Worm (Caenorhabditis elegans): Measurements from ENCODE around the gene gyg-1.

gyg-1 gene

DNA sequence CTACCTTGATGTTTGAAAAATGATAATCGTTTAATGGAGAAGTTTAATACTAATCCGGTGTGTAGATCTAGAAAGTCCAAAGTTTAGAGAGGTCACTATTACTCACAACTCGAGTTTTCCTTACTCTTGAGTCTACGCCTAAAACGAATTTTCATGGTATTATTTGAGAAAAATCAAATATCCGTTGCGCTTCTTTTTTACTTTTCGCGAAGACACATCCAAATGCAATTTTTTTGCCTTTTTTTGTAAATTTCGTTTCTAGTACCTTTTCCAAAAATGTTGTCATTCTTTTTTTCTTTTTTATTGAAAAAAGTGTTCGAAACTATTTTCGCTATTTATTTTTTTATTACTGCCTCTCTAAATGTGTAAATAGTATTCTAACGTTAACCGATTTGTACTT is 23.7 kb upstream of the gyg-1 start:
- no peak for TF ChIP-seq him-1 (tag; optimal IDR thresholded peaks at IDR 0.05)
- TF ChIP-seq W03F9.2 (tag; optimal IDR thresholded peaks at IDR 0.05): no peak
- no peak for TF ChIP-seq dao-5 (tag; optimal IDR thresholded peaks at IDR 0.05)

DNA sequence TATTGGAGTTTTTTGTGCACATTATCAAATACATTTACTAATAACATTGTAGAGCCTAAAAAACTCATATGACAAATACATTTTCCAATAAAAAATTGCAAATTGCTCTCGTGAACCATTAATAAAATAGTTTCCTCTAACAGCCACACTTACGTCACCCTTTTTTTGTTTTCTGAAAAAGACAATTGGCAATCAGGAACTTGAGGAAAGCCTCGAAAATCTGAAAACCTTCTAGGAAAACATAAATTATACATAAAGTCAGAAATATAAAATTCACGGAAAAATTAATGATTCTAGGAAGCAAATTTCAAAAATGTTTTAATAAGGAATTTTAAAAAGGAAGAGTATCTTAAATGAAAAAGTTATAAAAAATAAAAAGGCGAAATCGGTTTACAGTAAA is 20.3 kb upstream of the gyg-1 start:
- TF ChIP-seq W03F9.2 (tag; optimal IDR thresholded peaks at IDR 0.05): no peak
- no peak for TF ChIP-seq dao-5 (tag; optimal IDR thresholded peaks at IDR 0.05)
- TF ChIP-seq him-1 (tag; optimal IDR thresholded peaks at IDR 0.05): no peak

DNA sequence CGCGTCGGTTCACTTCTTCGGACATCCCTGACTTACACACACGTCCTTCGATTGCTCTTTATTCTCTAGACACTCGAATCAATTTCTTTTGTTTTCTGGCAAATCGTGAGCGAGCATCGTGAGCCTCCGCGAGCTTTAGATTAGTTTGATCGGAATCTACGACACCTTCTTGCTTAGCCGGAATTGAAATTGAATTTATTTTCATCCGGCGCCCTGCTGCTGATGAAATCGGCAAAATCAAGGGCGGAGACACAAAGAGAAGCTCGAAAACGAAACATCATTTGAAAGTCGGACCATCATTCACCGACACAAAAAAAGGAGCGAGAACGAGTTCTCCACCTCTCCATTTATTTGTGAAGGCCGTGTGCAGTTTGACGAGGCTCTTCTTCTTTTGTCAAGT is 18.9 kb upstream of the gyg-1 start, which contains the start of gene npr-16:
npr-16 (plus strand) TSS at position 301 of the 400 bp plus-strand sequence.
- TF ChIP-seq him-1 (tag; optimal IDR thresholded peaks at IDR 0.05) (no peak), W03F9.2 (tag; optimal IDR thresholded peaks at IDR 0.05) (no peak), dao-5 (tag; optimal IDR thresholded peaks at IDR 0.05) (no peak)

DNA sequence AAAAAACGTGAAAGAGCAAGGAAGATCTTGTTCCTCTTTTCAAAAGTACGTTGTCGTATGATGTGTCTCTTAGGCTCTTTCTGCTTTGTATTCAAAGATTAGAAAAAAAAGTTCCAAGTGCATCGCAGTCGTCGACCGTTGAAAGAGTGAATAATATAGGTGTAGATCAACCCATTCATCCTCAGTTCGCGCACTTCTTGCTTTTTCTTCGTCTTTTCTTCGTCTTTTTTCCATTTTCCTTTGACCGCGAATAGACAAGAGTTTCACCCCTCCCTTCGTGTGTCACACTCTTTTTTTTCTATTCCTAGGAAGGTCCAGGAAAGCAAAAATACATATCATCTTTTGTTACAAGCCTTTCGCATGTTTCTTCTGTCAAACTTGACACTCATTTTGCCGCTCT is 10.7 kb upstream of the gyg-1 start:
- TF ChIP-seq him-1 (tag; optimal IDR thresholded peaks at IDR 0.05): no peak
- TF ChIP-seq dao-5 (tag; optimal IDR thresholded peaks at IDR 0.05): no peak
- no peak for TF ChIP-seq W03F9.2 (tag; optimal IDR thresholded peaks at IDR 0.05)

DNA sequence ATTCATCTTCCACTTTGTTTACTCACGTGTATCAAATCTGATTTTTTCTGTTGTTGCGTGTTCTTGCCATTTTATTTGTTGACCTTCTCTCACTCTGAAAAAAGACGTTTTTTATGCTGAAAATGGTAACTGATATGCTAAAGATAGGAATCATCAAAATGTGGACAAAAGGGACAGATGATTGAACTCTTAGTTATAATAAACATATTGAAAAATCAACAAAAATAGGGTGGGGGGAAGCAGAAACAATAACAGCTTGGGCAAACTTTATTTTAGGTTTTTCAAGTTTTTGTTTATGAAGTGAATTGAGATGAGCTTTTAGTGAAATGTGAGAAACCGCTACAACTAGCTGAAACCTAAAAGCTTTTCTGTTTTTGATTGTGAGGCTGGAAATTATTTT is 4.5 kb upstream of the gyg-1 start, which contains the start of gene F56B6.6:
F56B6.6 (minus strand) TSS at position 101 of the 400 bp plus-strand sequence.
- TF ChIP-seq him-1 (tag; optimal IDR thresholded peaks at IDR 0.05) (no peak), dao-5 (tag; optimal IDR thresholded peaks at IDR 0.05) (no peak), W03F9.2 (tag; optimal IDR thresholded peaks at IDR 0.05) (no peak)

DNA sequence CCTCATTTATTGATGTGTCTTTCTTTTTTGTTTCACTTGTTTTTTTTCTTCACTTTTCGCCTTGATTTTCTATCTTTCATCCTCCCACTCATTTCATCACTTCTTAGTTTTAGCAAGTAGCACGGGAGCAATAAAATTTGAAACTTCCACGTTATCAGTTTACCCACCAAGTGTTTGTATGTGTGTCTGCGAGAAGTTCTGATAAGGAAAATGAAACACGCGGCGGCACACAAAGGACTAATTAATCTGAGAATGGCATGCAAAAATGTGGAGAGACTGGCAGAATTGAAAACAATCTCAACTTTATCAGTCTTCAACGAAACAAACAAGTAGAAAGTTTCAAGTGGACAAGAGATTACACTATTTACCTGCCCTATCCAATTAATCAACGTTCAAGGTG is 3.2 kb upstream of the gyg-1 start:
- TF ChIP-seq W03F9.2 (tag; optimal IDR thresholded peaks at IDR 0.05) (no peak), him-1 (tag; optimal IDR thresholded peaks at IDR 0.05) (no peak), dao-5 (tag; optimal IDR thresholded peaks at IDR 0.05) (no peak)

DNA sequence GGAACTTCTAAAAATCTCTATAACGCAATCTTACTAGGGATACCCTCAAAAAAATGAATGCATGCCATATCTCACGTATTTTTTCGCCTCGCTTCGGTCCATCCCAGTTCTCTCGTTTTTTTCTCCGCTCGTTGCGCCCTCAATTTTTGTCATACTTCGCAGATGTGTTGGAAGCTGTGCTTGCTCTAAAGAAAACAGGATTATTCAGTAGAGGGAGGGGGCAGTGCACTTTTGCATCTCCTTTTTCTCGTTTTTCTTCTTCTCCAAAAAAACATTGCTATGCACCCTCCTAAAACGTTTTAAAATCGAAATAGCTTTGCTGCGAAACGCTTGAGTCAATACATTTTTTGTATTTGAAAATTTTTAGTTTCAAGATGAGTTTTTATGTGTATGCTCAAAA is 1.9 kb upstream of the gyg-1 start:
- TF ChIP-seq dao-5 (tag; optimal IDR thresholded peaks at IDR 0.05) (no peak), him-1 (tag; optimal IDR thresholded peaks at IDR 0.05) (peak; percentile 61)

DNA sequence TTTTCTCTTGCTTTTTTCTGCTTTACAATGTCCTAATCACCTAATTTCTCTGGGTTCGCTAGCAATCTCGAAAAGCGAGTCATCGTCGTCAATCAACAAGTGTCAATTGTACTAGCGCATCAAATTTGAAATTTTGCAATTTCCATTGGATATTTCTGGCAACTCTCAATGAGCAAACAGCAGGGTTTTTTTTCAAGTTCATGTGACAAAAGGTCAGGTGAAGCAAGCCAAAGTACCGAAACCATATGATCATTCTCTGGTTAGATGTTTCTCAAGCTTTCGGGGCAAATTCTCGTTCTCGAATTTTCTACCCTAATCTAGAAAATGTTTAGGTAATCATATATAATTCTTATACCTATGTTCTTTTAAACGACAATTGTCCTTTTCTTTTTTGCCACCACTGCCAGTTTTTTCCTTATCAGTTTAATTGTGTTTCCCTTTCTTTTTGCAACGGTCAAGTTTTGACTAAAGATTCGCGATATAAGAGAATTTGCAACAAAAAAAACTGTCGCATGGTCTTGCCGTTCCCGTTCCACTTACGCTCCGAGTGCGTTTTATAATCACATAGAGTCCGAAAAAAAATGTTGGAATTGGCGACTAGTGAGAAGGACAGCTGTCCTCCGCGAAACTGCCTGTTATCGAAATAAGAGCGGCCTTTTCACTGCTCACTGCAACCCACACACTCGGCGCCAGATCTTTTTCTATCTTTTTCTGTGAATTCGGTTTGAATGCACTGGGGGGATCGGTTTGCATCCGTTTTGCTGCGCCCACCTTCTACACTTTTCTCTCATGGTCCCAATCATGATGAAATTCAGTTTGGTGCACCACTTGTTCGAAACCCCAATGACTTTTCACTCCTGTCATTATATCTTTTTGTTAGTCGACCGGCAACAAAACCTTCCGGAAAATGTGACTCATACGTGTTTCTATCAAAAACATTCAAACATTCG is 858 bp upstream of the gyg-1 start:
- TF ChIP-seq dao-5 (tag; optimal IDR thresholded peaks at IDR 0.05) (no peak), him-1 (tag; optimal IDR thresholded peaks at IDR 0.05) (no peak), W03F9.2 (tag; optimal IDR thresholded peaks at IDR 0.05) (no peak)

DNA sequence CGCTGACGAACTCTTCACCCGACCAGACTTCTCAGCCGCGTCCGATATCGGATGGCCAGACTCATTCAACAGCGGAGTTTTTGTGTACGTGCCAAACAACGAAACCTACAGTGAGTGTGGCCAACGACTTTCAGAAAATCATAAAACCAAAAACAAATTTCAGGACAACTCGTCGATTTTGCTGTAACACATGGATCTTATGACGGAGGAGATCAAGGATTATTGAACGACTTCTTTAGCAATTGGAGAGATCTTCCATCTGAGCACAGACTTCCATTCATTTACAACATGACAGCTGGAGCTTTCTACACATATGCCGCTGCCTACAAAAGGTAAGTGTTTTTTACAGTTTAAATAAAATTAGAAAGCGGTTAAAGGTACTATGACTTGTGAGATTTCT is 632 bp downstream of the gyg-1 start:
- no peak for TF ChIP-seq W03F9.2 (tag; optimal IDR thresholded peaks at IDR 0.05)
- no peak for TF ChIP-seq him-1 (tag; optimal IDR thresholded peaks at IDR 0.05)
- no peak for TF ChIP-seq dao-5 (tag; optimal IDR thresholded peaks at IDR 0.05)

DNA sequence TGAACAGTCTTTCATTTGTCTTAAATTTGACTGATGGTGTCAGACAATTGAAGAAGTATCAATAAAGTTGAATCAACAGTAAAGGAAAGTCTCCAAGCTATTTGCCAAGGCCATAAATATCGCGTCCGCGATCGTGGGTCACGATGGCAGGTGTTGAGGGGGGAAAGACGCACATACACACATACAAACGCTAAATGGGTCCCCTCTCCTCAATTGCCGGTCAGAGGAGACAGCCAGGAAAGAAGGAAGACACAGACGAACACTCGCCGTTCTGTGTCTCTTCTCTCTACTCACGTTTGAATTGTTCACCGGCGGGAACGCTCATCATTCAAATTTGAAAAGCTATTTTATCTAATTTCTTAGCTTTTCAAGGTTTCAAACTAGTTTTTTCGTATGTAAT is 3.4 kb downstream of the gyg-1 start:
- TF ChIP-seq dao-5 (tag; optimal IDR thresholded peaks at IDR 0.05) (no peak), W03F9.2 (tag; optimal IDR thresholded peaks at IDR 0.05) (no peak), him-1 (tag; optimal IDR thresholded peaks at IDR 0.05) (peak; percentile 14)

DNA sequence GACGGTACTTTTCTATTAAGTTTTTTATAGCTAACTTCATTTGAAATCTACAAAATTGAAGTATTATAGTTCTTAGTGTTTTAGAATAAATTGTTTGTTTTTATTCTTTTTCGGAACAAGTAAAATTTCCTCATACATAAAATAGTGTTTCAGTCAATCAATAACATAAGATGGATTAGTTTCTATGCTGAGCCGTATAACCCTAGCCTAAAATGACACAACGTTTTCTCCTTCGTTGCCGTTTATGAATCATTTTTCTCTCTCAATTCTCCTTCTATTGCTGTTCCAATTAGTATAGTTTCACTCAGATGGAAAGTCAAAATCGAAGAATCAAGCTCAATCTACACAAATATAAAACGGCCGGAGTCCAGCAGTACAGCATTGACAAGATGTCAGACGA is 4.8 kb downstream of the gyg-1 start, which contains the start of gene rgs-7:
rgs-7 (plus strand) TSS at position 301 of the 400 bp plus-strand sequence.
- TF ChIP-seq him-1 (tag; optimal IDR thresholded peaks at IDR 0.05): no peak
- TF ChIP-seq dao-5 (tag; optimal IDR thresholded peaks at IDR 0.05): no peak
- no peak for TF ChIP-seq W03F9.2 (tag; optimal IDR thresholded peaks at IDR 0.05)

DNA sequence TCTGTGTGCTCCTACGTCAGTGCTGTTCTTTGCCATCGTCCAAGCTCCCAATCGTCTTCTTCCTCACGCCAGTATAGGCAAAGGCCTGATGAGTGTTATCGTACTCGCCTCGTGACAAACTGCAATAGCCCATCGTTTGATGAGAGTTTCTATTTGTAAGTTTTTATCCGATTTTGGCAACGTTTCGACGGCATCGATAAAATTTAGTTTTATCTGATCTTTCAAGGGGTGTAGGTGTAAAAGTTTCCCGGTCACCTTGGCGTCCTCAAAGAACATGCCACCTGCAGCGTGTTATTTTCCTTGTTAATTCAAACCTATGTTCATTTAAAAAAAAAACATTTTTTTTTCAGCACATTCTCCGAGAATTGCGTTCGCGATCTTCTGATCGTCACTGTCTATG is 9.7 kb downstream of the gyg-1 start:
- TF ChIP-seq W03F9.2 (tag; optimal IDR thresholded peaks at IDR 0.05) (no peak), him-1 (tag; optimal IDR thresholded peaks at IDR 0.05) (no peak), dao-5 (tag; optimal IDR thresholded peaks at IDR 0.05) (no peak)

DNA sequence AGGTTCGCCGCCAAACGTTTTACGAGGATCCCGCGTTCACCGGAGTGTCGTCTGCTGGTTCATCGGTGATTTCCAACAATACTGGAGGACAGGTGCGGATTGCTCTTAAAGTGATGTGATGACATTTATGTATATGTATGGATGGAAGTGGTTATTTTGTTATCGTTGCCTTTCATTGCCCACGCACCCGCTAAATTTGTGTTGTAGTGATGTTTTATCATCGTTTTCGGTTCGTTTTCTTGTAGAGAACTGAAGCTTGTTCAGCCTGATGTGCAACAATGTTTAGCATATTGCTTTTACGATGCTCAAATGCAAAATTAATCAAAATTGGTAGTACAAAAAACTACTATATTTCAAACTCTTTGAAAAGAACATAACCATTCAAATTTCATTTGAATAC is 10.4 kb downstream of the gyg-1 start:
- no peak for TF ChIP-seq dao-5 (tag; optimal IDR thresholded peaks at IDR 0.05)

DNA sequence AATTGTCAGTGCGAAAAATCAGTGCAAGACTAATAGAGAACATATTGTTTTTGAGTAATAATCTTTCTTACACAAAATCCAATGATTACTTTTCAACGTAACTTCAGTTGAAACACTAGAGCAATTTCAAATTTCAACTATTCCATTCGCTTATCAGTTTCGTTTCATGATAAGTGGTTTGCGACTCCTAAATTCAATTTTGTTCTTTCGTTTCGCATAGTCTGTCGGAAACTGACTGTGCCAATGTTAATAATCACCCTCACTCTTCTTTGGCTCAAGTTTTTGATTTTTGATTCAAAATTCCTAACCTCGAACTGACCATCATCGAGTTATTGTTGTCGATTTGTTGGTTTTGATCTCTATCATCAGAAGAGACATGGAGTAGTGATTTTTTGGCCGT is 11.3 kb downstream of the gyg-1 start:
- TF ChIP-seq dao-5 (tag; optimal IDR thresholded peaks at IDR 0.05) (no peak), W03F9.2 (tag; optimal IDR thresholded peaks at IDR 0.05) (no peak), him-1 (tag; optimal IDR thresholded peaks at IDR 0.05) (no peak)

DNA sequence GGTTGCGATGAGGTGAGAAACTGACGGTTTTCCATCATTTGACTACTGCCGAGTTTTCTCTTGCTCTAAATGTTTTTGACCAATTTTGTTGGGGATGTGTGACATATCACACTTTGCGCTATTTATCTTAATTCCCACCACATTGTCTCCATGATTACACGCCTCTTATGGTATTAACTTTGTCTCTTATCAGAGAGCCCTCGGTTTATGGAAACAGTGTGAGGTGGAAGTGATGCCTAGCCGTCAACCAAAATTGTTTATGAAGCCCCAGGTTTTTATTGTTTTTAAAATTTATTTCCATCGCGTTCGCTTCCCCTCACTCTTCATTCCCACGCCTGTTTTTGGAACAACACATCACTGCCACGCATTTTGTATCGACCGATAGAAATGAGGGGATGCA is 13.7 kb downstream of the gyg-1 start:
- no peak for TF ChIP-seq him-1 (tag; optimal IDR thresholded peaks at IDR 0.05)
- no peak for TF ChIP-seq W03F9.2 (tag; optimal IDR thresholded peaks at IDR 0.05)
- no peak for TF ChIP-seq dao-5 (tag; optimal IDR thresholded peaks at IDR 0.05)

Measured in whole organism, L4/young adult.